Fruit fly (Drosophila melanogaster): ENCODE measurements around the gene Pgant2.
"Not testable (repeated sequence)": the region's sequence is repeated elsewhere in the genome, so short reads cannot be mapped to it uniquely, and the experiment has no call there.

Pgant2 gene

dm6 chr2L:3416527-3417304 is 9.8 kb downstream of the Pgant2 start, which contains the start of gene CG31952:
Gene CG31952, plus strand, starts transcription at chr2L:3416693.
- no peak for TF ChIP-seq h (optimal IDR thresholded peaks at IDR 0.05)
- no peak for TF ChIP-seq ttk (optimal IDR thresholded peaks at IDR 0.05)
- TF ChIP-seq Myc (optimal IDR thresholded peaks at IDR 0.05): no peak
- no peak for TF ChIP-seq psq (optimal IDR thresholded peaks at IDR 0.05)
- TF ChIP-seq insv (optimal IDR thresholded peaks at IDR 0.05): no peak
- no peak for TF ChIP-seq Sin3A (optimal IDR thresholded peaks at IDR 0.05)

- no peak for TF ChIP-seq h (optimal IDR thresholded peaks at IDR 0.05)
- no peak for TF ChIP-seq ttk (optimal IDR thresholded peaks at IDR 0.05)
- no peak for TF ChIP-seq Sin3A (optimal IDR thresholded peaks at IDR 0.05)
- no peak for TF ChIP-seq insv (optimal IDR thresholded peaks at IDR 0.05)
- no peak for TF ChIP-seq psq (optimal IDR thresholded peaks at IDR 0.05)
- no peak for TF ChIP-seq Myc (optimal IDR thresholded peaks at IDR 0.05)
Observed at dm6 chr2L:3410260-3410659, 16.3 kb downstream of the Pgant2 start, which contains the start of gene CG8840. Gene CG8840, plus strand, starts transcription at chr2L:3410560.

- TF ChIP-seq Sin3A (optimal IDR thresholded peaks at IDR 0.05): no peak
- TF ChIP-seq Myc (optimal IDR thresholded peaks at IDR 0.05): no peak
- no peak for TF ChIP-seq insv (optimal IDR thresholded peaks at IDR 0.05)
- no peak for TF ChIP-seq ttk (optimal IDR thresholded peaks at IDR 0.05)
- no peak for TF ChIP-seq h (optimal IDR thresholded peaks at IDR 0.05)
- TF ChIP-seq psq (optimal IDR thresholded peaks at IDR 0.05): no peak
Observed at dm6 chr2L:3407722-3408121, 18.8 kb downstream of the Pgant2 start.

dm6 chr2L:3397594-3398073 is 28.9 kb downstream of the Pgant2 start, which contains the start of gene CG34175:
Gene CG34175, plus strand, starts transcription at chr2L:3398023.
- no peak for TF ChIP-seq h (optimal IDR thresholded peaks at IDR 0.05)
- TF ChIP-seq insv (optimal IDR thresholded peaks at IDR 0.05): no peak

DNA sequence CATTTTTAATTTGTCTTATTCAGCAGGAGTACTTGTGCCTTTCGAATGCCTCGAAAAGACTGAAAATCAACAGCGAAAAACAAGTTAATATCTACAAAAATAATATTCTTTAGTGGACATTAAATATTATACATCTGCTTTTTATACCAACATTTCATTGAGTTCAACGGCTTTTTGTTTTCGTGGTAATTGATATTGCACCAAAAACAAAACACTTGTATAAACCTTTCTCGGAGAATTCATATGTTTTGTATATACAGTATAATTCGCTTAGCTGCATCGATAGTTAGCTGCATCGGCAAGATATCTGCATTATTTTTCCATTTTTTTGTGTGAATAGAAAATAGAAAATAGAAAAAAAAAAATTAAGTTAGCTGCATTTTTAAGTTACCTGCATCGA is 38.1 kb downstream of the Pgant2 start, which contains the start of gene CG42460:
Gene CG42460 (minus strand): TSS at position 101 of the 400 bp plus-strand sequence.
- not testable (repeated sequence) for TF ChIP-seq Myc, ttk, h (optimal IDR thresholded peaks at IDR 0.05)

DNA sequence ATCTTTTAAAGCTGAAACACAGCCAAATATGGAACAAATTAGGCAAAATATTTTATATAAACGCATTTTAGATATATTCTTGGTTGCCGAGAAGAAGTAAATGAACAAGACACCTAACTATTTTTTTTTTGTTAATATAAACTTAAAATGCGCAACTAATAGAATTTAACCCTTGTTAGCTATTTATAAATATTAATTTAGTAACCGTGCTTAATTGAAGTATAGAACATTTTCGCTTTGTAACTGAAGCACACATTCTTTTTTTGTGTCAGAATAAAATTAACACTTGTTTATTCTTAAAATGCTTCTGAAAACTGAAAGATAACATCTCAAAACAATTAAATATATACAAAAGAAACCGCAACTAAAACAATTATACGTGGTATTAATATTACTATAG is 38.9 kb downstream of the Pgant2 start, which contains the start of gene Sfp23F:
Gene Sfp23F (minus strand): TSS at position 101 of the 400 bp plus-strand sequence.
- no peak for TF ChIP-seq insv (optimal IDR thresholded peaks at IDR 0.05)
- no peak for TF ChIP-seq Myc (optimal IDR thresholded peaks at IDR 0.05)
- no peak for TF ChIP-seq ttk (optimal IDR thresholded peaks at IDR 0.05)
- TF ChIP-seq psq (optimal IDR thresholded peaks at IDR 0.05): no peak
- no peak for TF ChIP-seq h (optimal IDR thresholded peaks at IDR 0.05)
- no peak for TF ChIP-seq Sin3A (optimal IDR thresholded peaks at IDR 0.05)

dm6 chr2L:3376684-3377086 is 49.8 kb downstream of the Pgant2 start, which contains the start of the genes CG9662 and Ptpa:
Gene CG9662, minus strand, starts transcription at chr2L:3376737.
Gene Ptpa, plus strand, starts transcription at chr2L:3377002.
- no peak for TF ChIP-seq insv (optimal IDR thresholded peaks at IDR 0.05)
- TF ChIP-seq h (optimal IDR thresholded peaks at IDR 0.05): no peak

DNA sequence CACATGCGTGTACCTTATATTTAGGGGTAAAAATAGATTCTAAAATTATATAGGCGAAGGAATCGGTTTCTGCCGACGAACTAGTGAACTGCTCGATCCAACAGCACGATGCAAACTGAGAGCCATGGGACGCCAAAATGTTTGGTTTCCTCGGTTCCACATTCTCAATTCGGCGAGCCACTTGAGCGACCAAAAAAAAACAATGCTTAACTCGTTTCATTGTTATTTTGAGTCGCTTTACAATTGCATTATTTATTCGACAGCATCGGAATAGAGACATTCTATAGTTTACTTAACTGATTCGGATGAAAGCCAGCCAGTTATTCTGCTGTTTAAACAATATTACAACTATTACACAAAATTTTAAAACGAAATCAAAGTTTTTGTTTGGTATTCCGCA is 50.9 kb downstream of the Pgant2 start, which contains the start of gene CG15412:
Gene CG15412 (minus strand): TSS at position 101 of the 400 bp plus-strand sequence.
- TF ChIP-seq Myc (optimal IDR thresholded peaks at IDR 0.05) (no peak), insv (optimal IDR thresholded peaks at IDR 0.05) (no peak), h (optimal IDR thresholded peaks at IDR 0.05) (no peak), psq (optimal IDR thresholded peaks at IDR 0.05) (no peak), Sin3A (optimal IDR thresholded peaks at IDR 0.05) (no peak), ttk (optimal IDR thresholded peaks at IDR 0.05) (no peak)

- TF ChIP-seq Sin3A (optimal IDR thresholded peaks at IDR 0.05) (no peak), h (optimal IDR thresholded peaks at IDR 0.05) (no peak), insv (optimal IDR thresholded peaks at IDR 0.05) (no peak), Myc (optimal IDR thresholded peaks at IDR 0.05) (no peak), ttk (optimal IDR thresholded peaks at IDR 0.05) (no peak), psq (optimal IDR thresholded peaks at IDR 0.05) (no peak)
Observed at dm6 chr2L:3373242-3373641, 53.3 kb downstream of the Pgant2 start, which contains the start of gene GramD1B. Gene GramD1B, minus strand, starts transcription at chr2L:3373372.

DNA sequence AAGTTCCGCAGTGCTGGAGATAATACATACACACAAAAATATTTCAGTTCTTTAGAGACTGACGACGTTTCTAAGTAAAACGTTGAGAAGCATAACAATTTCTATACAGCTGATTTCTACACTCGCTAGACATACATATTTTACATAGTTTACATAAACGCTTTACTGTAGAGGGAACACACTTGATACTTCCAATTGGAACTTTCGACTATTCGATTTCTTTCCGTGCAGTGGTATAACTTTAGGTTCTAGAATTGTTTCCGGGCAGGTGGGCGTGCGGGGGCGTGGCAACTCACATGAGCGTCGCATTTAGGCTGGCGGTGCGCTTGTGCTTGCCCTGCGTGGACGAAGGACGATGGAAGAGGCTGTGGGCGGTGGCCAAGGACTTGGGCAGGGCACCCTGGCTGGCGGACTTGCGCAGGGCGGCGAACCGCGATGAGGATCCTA is 54.0 kb downstream of the Pgant2 start:
- TF ChIP-seq h (optimal IDR thresholded peaks at IDR 0.05): no peak
- TF ChIP-seq psq (optimal IDR thresholded peaks at IDR 0.05): no peak
- TF ChIP-seq Myc (optimal IDR thresholded peaks at IDR 0.05): no peak
- no peak for TF ChIP-seq insv (optimal IDR thresholded peaks at IDR 0.05)
- TF ChIP-seq ttk (optimal IDR thresholded peaks at IDR 0.05): no peak
- no peak for TF ChIP-seq Sin3A (optimal IDR thresholded peaks at IDR 0.05)

- TF ChIP-seq insv (optimal IDR thresholded peaks at IDR 0.05) (no peak), h (optimal IDR thresholded peaks at IDR 0.05) (no peak), psq (optimal IDR thresholded peaks at IDR 0.05) (no peak), Sin3A (optimal IDR thresholded peaks at IDR 0.05) (no peak), ttk (optimal IDR thresholded peaks at IDR 0.05) (no peak), Myc (optimal IDR thresholded peaks at IDR 0.05) (no peak)
Observed at dm6 chr2L:3371776-3372383, 54.6 kb downstream of the Pgant2 start.

dm6 chr2L:3371340-3371739 is 55.2 kb downstream of the Pgant2 start:
- TF ChIP-seq ttk (optimal IDR thresholded peaks at IDR 0.05): no peak
- TF ChIP-seq Myc (optimal IDR thresholded peaks at IDR 0.05): no peak
- no peak for TF ChIP-seq psq (optimal IDR thresholded peaks at IDR 0.05)
- no peak for TF ChIP-seq h (optimal IDR thresholded peaks at IDR 0.05)
- no peak for TF ChIP-seq insv (optimal IDR thresholded peaks at IDR 0.05)
- no peak for TF ChIP-seq Sin3A (optimal IDR thresholded peaks at IDR 0.05)
